Worm (Caenorhabditis elegans): ENCODE data around the gene hpo-34.

hpo-34 gene

ce11 chrX:11467320-11467732 lies 51.5 kb downstream of the hpo-34 start (continued):
- TF ChIP-seq blmp-1 (tag; optimal IDR thresholded peaks at IDR 0.05) (no peak), mdl-1 (tag; optimal IDR thresholded peaks at IDR 0.05) (peak in 1 of 2 experiments; percentile 78), unc-62 (GFP tag; optimal IDR thresholded peaks at IDR 0.05) (no peak), lir-3 (tag; optimal IDR thresholded peaks at IDR 0.05; ENCODE audit: poor library complexity) (no peak), ces-1 (GFP tag; optimal IDR thresholded peaks at IDR 0.05) (peak; percentile 63), pax-3 (tag; optimal IDR thresholded peaks at IDR 0.05) (no peak), fkh-4 (tag; optimal IDR thresholded peaks at IDR 0.05; ENCODE audit: borderline replicate concordance) (no peak), efl-3 (GFP tag; optimal IDR thresholded peaks at IDR 0.05) (no peak), unc-30 (tag; optimal IDR thresholded peaks at IDR 0.05) (no peak), nhr-85 (tag) (no peak), dpl-1 (GFP tag; optimal IDR thresholded peaks at IDR 0.05) (peak in 1 of 3 experiments; percentile 24), alr-1 (tag; optimal IDR thresholded peaks at IDR 0.05; ENCODE audit: borderline replicate concordance) (no peak), C16A3.4 (tag; optimal IDR thresholded peaks at IDR 0.05) (peak; percentile 41), nhr-28 (tag; optimal IDR thresholded peaks at IDR 0.05) (no peak), snu-23 (GFP tag; optimal IDR thresholded peaks at IDR 0.05) (peak; percentile 69), fos-1 (tag; optimal IDR thresholded peaks at IDR 0.05) (no peak), grh-1 (GFP tag; IDR thresholded peaks at IDR 0.05) (no peak), snpc-4 (tag; optimal IDR thresholded peaks at IDR 0.05) (no peak), lsy-2 (tag; optimal IDR thresholded peaks at IDR 0.05) (peak; percentile 43 to 65), ets-5 (GFP tag; IDR thresholded peaks at IDR 0.05) (no peak), nhr-77 (tag; optimal IDR thresholded peaks at IDR 0.05) (no peak), lin-15B (tag; optimal IDR thresholded peaks at IDR 0.05) (no peak), dsc-1 (tag; optimal IDR thresholded peaks at IDR 0.05) (peak; percentile 83), hlh-4 (tag; optimal IDR thresholded peaks at IDR 0.05) (no peak), ceh-63 (GFP tag; optimal IDR thresholded peaks at IDR 0.05) (no peak), isw-1 (GFP tag; IDR thresholded peaks at IDR 0.05) (no peak; the same call in none of the 2 replicates), zip-4 (GFP tag; optimal IDR thresholded peaks at IDR 0.05) (no peak), Y116A8C.19 (tag; optimal IDR thresholded peaks at IDR 0.05; ENCODE audit: borderline replicate concordance) (no peak), fkh-8 (tag; optimal IDR thresholded peaks at IDR 0.05) (peak; percentile 88), nhr-84 (tag; optimal IDR thresholded peaks at IDR 0.05) (no peak), tlp-1 (tag; optimal IDR thresholded peaks at IDR 0.05) (no peak), mef-2 (tag; optimal IDR thresholded peaks at IDR 0.05) (no peak), tbx-2 (tag; optimal IDR thresholded peaks at IDR 0.05) (peak; percentile 77), irx-1 (tag; optimal IDR thresholded peaks at IDR 0.05) (peak; percentile 60), lin-13 (GFP tag; optimal IDR thresholded peaks at IDR 0.05) (peak; percentile 6), ztf-4 (tag; optimal IDR thresholded peaks at IDR 0.05) (peak; percentile 46), nhr-12 (tag; optimal IDR thresholded peaks at IDR 0.05) (no peak), mab-9 (GFP tag; IDR thresholded peaks at IDR 0.05) (0 out of 2 replicates have a peak, but pooled peaks have one; percentile 41), ceh-8 (GFP tag; optimal IDR thresholded peaks at IDR 0.05) (peak; percentile 28), sptf-1 (tag; optimal IDR thresholded peaks at IDR 0.05) (no peak), xbp-1 (tag; optimal IDR thresholded peaks at IDR 0.05) (peak; percentile 54), lin-39 (tag; optimal IDR thresholded peaks at IDR 0.05) (no peak), nhr-76 (tag; optimal IDR thresholded peaks at IDR 0.05) (no peak), F16B12.6 (tag; optimal IDR thresholded peaks at IDR 0.05) (no peak), efl-1 (optimal IDR thresholded peaks at IDR 0.05) (peak; percentile 27 to 28), efl-1 (GFP tag; optimal IDR thresholded peaks at IDR 0.05 in 1 of 2) (peak in 1 of 2 experiments; percentile 89), C04F5.9 (tag; optimal IDR thresholded peaks at IDR 0.05) (no peak), egl-27 (tag; optimal IDR thresholded peaks at IDR 0.05) (no peak), mep-1 (tag; optimal IDR thresholded peaks at IDR 0.05) (peak; percentile 81), ztf-11 (tag; optimal IDR thresholded peaks at IDR 0.05) (peak in 1 of 2 experiments; percentile 38), pag-3 (tag; optimal IDR thresholded peaks at IDR 0.05; ENCODE audit: borderline replicate concordance, insufficient read depth) (peak; percentile 96), nhr-90 (tag; optimal IDR thresholded peaks at IDR 0.05; ENCODE audit: poor library complexity) (no peak), sox-4 (tag; optimal IDR thresholded peaks at IDR 0.05) (no peak), aly-2 (tag; optimal IDR thresholded peaks at IDR 0.05) (no peak)

Data from whole organism, L1 larva.